Worm (Caenorhabditis elegans): ENCODE data around the gene lat-1.
A peak's percentile ranks its signal among the peaks of the same experiment; 100 is the strongest.

ce11 chrII:8877032-8877985 is 19.3 kb upstream of the lat-1 start:
- TF ChIP-seq sea-2 (GFP tag; optimal IDR thresholded peaks at IDR 0.05) (no peak), mdl-1 (tag; optimal IDR thresholded peaks at IDR 0.05) (no peak), elt-2 (tag; optimal IDR thresholded peaks at IDR 0.05) (no peak), eor-1 (tag; optimal IDR thresholded peaks at IDR 0.05) (no peak), ztf-11 (tag; optimal IDR thresholded peaks at IDR 0.05) (no peak), snpc-4 (tag; optimal IDR thresholded peaks at IDR 0.05) (peak; percentile 56), ceh-82 (tag; optimal IDR thresholded peaks at IDR 0.05) (no peak), daf-12 (tag; optimal IDR thresholded peaks at IDR 0.05) (no peak)
